Worm (Caenorhabditis elegans) whole organism, mixed stage, embryonic: ENCODE results near the gene C33A12.3.

ENCODE experiments used
- elt-3 ChIP-seq: fragments of 150-350 bp; optimal IDR thresholded peaks from 2 replicates; lab custom pipeline; 2014; ENCODE audit warnings: missing biosample characterization, missing genetic modification characterization
- lin-13 ChIP-seq: fragments of 150-350 bp; optimal IDR thresholded peaks from 2 replicates; lab custom pipeline; 2014; ENCODE audit warnings: missing biosample characterization, missing genetic modification characterization
- nhr-12 ChIP-seq: fragments of 150-350 bp; optimal IDR thresholded peaks from 2 replicates; lab custom pipeline; 2014; ENCODE audit warnings: missing biosample characterization, missing genetic modification characterization
- nhr-237 ChIP-seq: fragments of 150-350 bp; optimal IDR thresholded peaks from 2 replicates; lab custom pipeline; 2014; ENCODE audit warnings: missing biosample characterization, missing genetic modification characterization
- pha-4 ChIP-seq: fragments of 150-350 bp; optimal IDR thresholded peaks from 2 replicates; lab custom pipeline; 2018; ENCODE audit warnings: missing biosample characterization, missing genetic modification reagents, missing genetic modification characterization
- sptf-1 ChIP-seq: sonication (generic microtip); optimal IDR thresholded peaks from 2 replicates; lab custom pipeline; 2017; ENCODE audit warnings: mild to moderate bottlenecking, missing genetic modification characterization, moderate library complexity, missing compliant biosample characterization
- unc-62 ChIP-seq: fragments of 150-350 bp; optimal IDR thresholded peaks from 2 replicates; lab custom pipeline; 2014; ENCODE audit warnings: missing biosample characterization, missing genetic modification reagents, missing genetic modification characterization
- ztf-11 ChIP-seq: fragments of 150-350 bp; optimal IDR thresholded peaks from 2 replicates; lab custom pipeline; 2014; ENCODE audit warnings: missing biosample characterization, missing genetic modification characterization

- TF ChIP-seq nhr-237 (tag; lab: Kevin White, UChicago) = no peak
- no peak for TF ChIP-seq sptf-1 (tag; lab: Kevin White, UChicago)
- TF ChIP-seq unc-62 = no peak
- no peak for TF ChIP-seq lin-13 (tag; lab: Kevin White, UChicago)
- no peak for TF ChIP-seq nhr-12 (tag; lab: Kevin White, UChicago)
- no peak for TF ChIP-seq ztf-11 (tag; lab: Kevin White, UChicago)
- no peak for TF ChIP-seq pha-4 (tag; lab: Kevin White, UChicago)
- no peak for TF ChIP-seq elt-3 (tag; lab: Kevin White, UChicago)
Observed at ce11 chrIV:9523139-9523538, 10.3 kb upstream of the C33A12.3 start.
